Worm (Caenorhabditis elegans) whole organism, early embryonic: ENCODE measurements around the gene twk-16.

Experiments used
- B0310.2 ChIP-seq: sonication (generic microtip); optimal IDR thresholded peaks from 2 replicates; lab custom pipeline; 2016; ENCODE audit warnings: mild to moderate bottlenecking, missing genetic modification characterization, missing compliant biosample characterization
- F13C5.2 ChIP-seq: sonication (generic microtip); optimal IDR thresholded peaks from 2 replicates; lab custom pipeline; 2017; ENCODE audit warnings: mild to moderate bottlenecking, missing genetic modification characterization, inconsistent platforms, missing compliant biosample characterization
- aly-1 ChIP-seq: sonication (generic microtip); optimal IDR thresholded peaks from 2 replicates; lab custom pipeline; 2016; ENCODE audit warnings: missing genetic modification characterization, missing compliant biosample characterization
- ama-1 ChIP-seq: fragments of 150-350 bp; optimal IDR thresholded peaks from 2 replicates; lab custom pipeline; 2014
- ceh-13 ChIP-seq: fragments of 200-800 bp; sonication (Bioruptor generic); optimal IDR thresholded peaks from 2 replicates; lab custom pipeline; 2018; ENCODE audit warnings: mild to moderate bottlenecking, missing genetic modification characterization, missing compliant biosample characterization
- ceh-36 ChIP-seq: sonication (generic microtip); optimal IDR thresholded peaks from 2 replicates; lab custom pipeline; 2016; ENCODE audit warnings: missing genetic modification characterization, inconsistent platforms, missing compliant biosample characterization
- flt-1 ChIP-seq: fragments of 200-800 bp; sonication (Bioruptor generic); IDR thresholded peaks from 2 replicates; pipeline ENCODE4 v1.3.6; 2022; ENCODE audit warnings: missing genetic modification characterization, missing compliant biosample characterization
- hmg-4 ChIP-seq: fragments of 200-800 bp; sonication (Bioruptor generic); optimal IDR thresholded peaks from 2 replicates; lab custom pipeline; 2018; ENCODE audit warnings: mild to moderate bottlenecking, missing genetic modification characterization, missing compliant biosample characterization
- pes-1 ChIP-seq: fragments of 200-800 bp; sonication (Bioruptor generic); IDR thresholded peaks from 2 replicates; pipeline ENCODE4 v1.3.6; 2022; ENCODE audit warnings: missing genetic modification reagents, missing genetic modification characterization, missing compliant biosample characterization
- scrt-1 ChIP-seq: fragments of 200-800 bp; sonication (Bioruptor generic); IDR thresholded peaks from 2 replicates; pipeline ENCODE4 v1.3.6; 2022; ENCODE audit warnings: missing genetic modification characterization, missing compliant biosample characterization
- sea-1 ChIP-seq: fragments of 200-800 bp; sonication (Bioruptor generic); conservative IDR thresholded peaks from 2 replicates; pipeline ENCODE4 v1.3.6; 2022; ENCODE audit warnings: missing genetic modification characterization, missing compliant biosample characterization
- tbx-11 ChIP-seq: fragments of 200-800 bp; sonication (Bioruptor generic); IDR thresholded peaks from 2 replicates; pipeline ENCODE4 v1.3.6; 2022; ENCODE audit warnings: missing genetic modification characterization, missing compliant biosample characterization
- tbx-37 ChIP-seq: fragments of 200-800 bp; sonication (Bioruptor generic); conservative IDR thresholded peaks from 2 replicates; pipeline ENCODE4 v1.3.6; 2022; ENCODE audit warnings: missing genetic modification reagents, missing genetic modification characterization, missing compliant biosample characterization
- tra-4 ChIP-seq: sonication (generic microtip); optimal IDR thresholded peaks from 2 replicates; lab custom pipeline; 2017; ENCODE audit warnings: missing genetic modification characterization, missing compliant biosample characterization

ce11 chrX:3126979-3127378, 46.1 kb downstream of the twk-16 start, which contains the start of gene spc-1:
- TF ChIP-seq pes-1 (GFP tag; lab: Robert Waterston, UW) (no peak), tra-4 (no peak), tbx-11 (GFP tag; lab: Robert Waterston, UW) (no peak), F13C5.2 (tag; lab: Kevin White, UChicago) (no peak), ceh-36 (tag; lab: Kevin White, UChicago) (no peak), ama-1 (lab: Kevin White, UChicago) (no peak), flt-1 (no peak), ceh-13 (GFP tag; lab: Kevin White, UChicago) (no peak), aly-1 (tag; lab: Kevin White, UChicago) (no peak), scrt-1 (GFP tag; lab: Robert Waterston, UW) (no peak), tbx-37 (no peak), hmg-4 (GFP tag; lab: Kevin White, UChicago) (no peak), B0310.2 (tag; lab: Kevin White, UChicago) (no peak), sea-1 (GFP tag; lab: Robert Waterston, UW) (no peak)
